Fruit fly (Drosophila melanogaster) whole organism, embryonic: ENCODE results near the gene Rh4.

Experiments used
- Ada2b ChIP-seq: fragments of 200-800 bp; sonication (Bioruptor generic); IDR thresholded peaks from 2 replicates; pipeline ENCODE4 v1.3.6; 2022; ENCODE audit warnings: missing biosample characterization, missing genetic modification characterization
- B-H1 ChIP-seq: fragments of 200-800 bp; sonication (Bioruptor generic); IDR thresholded peaks from 3 replicates; pipeline ENCODE4 v1.3.6; 2022; ENCODE audit warnings: missing biosample characterization, missing genetic modification characterization
- CG11247 ChIP-seq: fragments of 200-800 bp; sonication (Bioruptor generic); IDR thresholded peaks from 2 replicates; pipeline ENCODE4 v1.3.6; 2022; ENCODE audit warnings: missing biosample characterization, missing genetic modification characterization
- CG11695 ChIP-seq: fragments of 200-800 bp; sonication (Bioruptor generic); IDR thresholded peaks from 3 replicates; pipeline ENCODE4 v1.3.6; 2022; ENCODE audit warnings: missing biosample characterization, missing genetic modification characterization
- CG13296 ChIP-seq: fragments of 200-800 bp; sonication (Bioruptor generic); optimal IDR thresholded peaks from 3 replicates; lab custom pipeline; 2018; ENCODE audit warnings: missing biosample characterization, mild to moderate bottlenecking, missing genetic modification characterization
- CG14860 ChIP-seq: fragments of 200-800 bp; sonication (Bioruptor generic); IDR thresholded peaks from 3 replicates; pipeline ENCODE4 v1.3.6; 2022; ENCODE audit warnings: missing biosample characterization, missing genetic modification characterization; ENCODE audit not compliant: partially characterized antibody
- CG18262 ChIP-seq: fragments of 200-800 bp; optimal IDR thresholded peaks from 3 replicates; lab custom pipeline; 2019; ENCODE audit warnings: missing biosample characterization, mild to moderate bottlenecking, missing genetic modification characterization, moderate library complexity
- CG1832 ChIP-seq: fragments of 200-800 bp; sonication (Bioruptor generic); optimal IDR thresholded peaks from 2 replicates; lab custom pipeline; 2017; ENCODE audit warnings: missing biosample characterization, mild to moderate bottlenecking, missing genetic modification characterization, inconsistent platforms
- CG2120 ChIP-seq: fragments of 200-800 bp; sonication (Bioruptor generic); optimal IDR thresholded peaks from 3 replicates; lab custom pipeline; 2016; ENCODE audit warnings: missing biosample characterization, missing genetic modification characterization
- CG33557 ChIP-seq: fragments of 200-800 bp; sonication (Bioruptor generic); optimal IDR thresholded peaks from 2 replicates; lab custom pipeline; 2019; ENCODE audit warnings: missing biosample characterization, mild to moderate bottlenecking, missing genetic modification characterization, moderate library complexity
- CG34224 ChIP-seq: fragments of 200-800 bp; sonication (Bioruptor generic); IDR thresholded peaks from 3 replicates; pipeline ENCODE4 v1.3.6; 2022; ENCODE audit warnings: missing biosample characterization, missing genetic modification characterization; ENCODE audit not compliant: partially characterized antibody
- CG6683 ChIP-seq: fragments of 200-800 bp; sonication (Bioruptor generic); optimal IDR thresholded peaks from 2 replicates; lab custom pipeline; 2017; ENCODE audit warnings: missing biosample characterization, mild to moderate bottlenecking, missing genetic modification characterization, missing genetic modification reagents
- CG7271 ChIP-seq: fragments of 200-800 bp; sonication (Bioruptor generic); optimal IDR thresholded peaks from 2 replicates; lab custom pipeline; 2018; ENCODE audit warnings: missing biosample characterization, mild to moderate bottlenecking, missing genetic modification characterization, moderate library complexity
- CG7786 ChIP-seq: fragments of 200-800 bp; sonication (Bioruptor generic); optimal IDR thresholded peaks from 2 replicates; lab custom pipeline; 2016; ENCODE audit warnings: missing biosample characterization, missing genetic modification characterization
- Dbx ChIP-seq: fragments of 200-800 bp; sonication (Bioruptor generic); IDR thresholded peaks from 3 replicates; pipeline ENCODE4 v1.3.6; 2022; ENCODE audit warnings: missing biosample characterization, missing genetic modification characterization
- Deaf1 ChIP-seq: fragments of 200-800 bp; optimal IDR thresholded peaks from 3 replicates; lab custom pipeline; 2019; ENCODE audit warnings: missing biosample characterization, mild to moderate bottlenecking, missing genetic modification characterization, moderate library complexity
- Dfd ChIP-seq, 2 experiments: fragments of >200 bp; optimal IDR thresholded peaks; 2 replicates each; lab custom pipeline; 2017; ENCODE audit warnings: missing biosample characterization in 2 of 2, missing genetic modification characterization in 2 of 2
- Dip2 ChIP-seq: fragments of 200-800 bp; sonication (Bioruptor generic); IDR thresholded peaks from 2 replicates; pipeline ENCODE4 v1.3.6; 2022; ENCODE audit warnings: missing biosample characterization, missing genetic modification characterization
- Doc3 ChIP-seq: fragments of 200-800 bp; sonication (Bioruptor generic); IDR thresholded peaks from 3 replicates; pipeline ENCODE4 v1.3.6; 2022; ENCODE audit warnings: missing biosample characterization, missing genetic modification characterization; ENCODE audit not compliant: partially characterized antibody
- E2f2 ChIP-seq: fragments of 200-800 bp; sonication (Bioruptor generic); IDR thresholded peaks from 2 replicates; pipeline ENCODE4 v1.3.6; 2022; ENCODE audit warnings: missing biosample characterization, missing genetic modification characterization
- H15 ChIP-seq: fragments of 200-800 bp; sonication (Bioruptor generic); IDR thresholded peaks from 3 replicates; pipeline ENCODE4 v1.3.6; 2022; ENCODE audit warnings: missing biosample characterization, missing genetic modification characterization
- HLH54F ChIP-seq: fragments of 200-800 bp; sonication (Bioruptor generic); optimal IDR thresholded peaks from 3 replicates; lab custom pipeline; 2016; ENCODE audit warnings: missing biosample characterization, missing genetic modification characterization
- Hey ChIP-seq: fragments of 200-800 bp; sonication (Bioruptor generic); optimal IDR thresholded peaks from 3 replicates; lab custom pipeline; 2018; ENCODE audit warnings: missing biosample characterization, mild to moderate bottlenecking, missing genetic modification characterization
- HmgZ ChIP-seq: fragments of 200-800 bp; sonication (Bioruptor generic); optimal IDR thresholded peaks from 2 replicates; lab custom pipeline; 2018; ENCODE audit warnings: missing biosample characterization, mild to moderate bottlenecking, missing genetic modification characterization
- Lim3 ChIP-seq: fragments of 200-800 bp; sonication (Bioruptor generic); IDR thresholded peaks from 2 replicates; pipeline ENCODE4 v1.3.6; 2022; ENCODE audit warnings: missing biosample characterization, missing genetic modification characterization
- MBD-R2 ChIP-seq: fragments of 200-800 bp; sonication (Bioruptor generic); IDR thresholded peaks from 2 replicates; pipeline ENCODE4 v1.3.6; 2022; ENCODE audit warnings: missing biosample characterization, missing genetic modification characterization
- Med ChIP-seq: fragments of 200-800 bp; sonication (Bioruptor generic); peaks from one replicate; lab custom pipeline; 2016; ENCODE audit warnings: missing biosample characterization, missing genetic modification characterization, mild to moderate bottlenecking, inconsistent platforms, moderate library complexity
- NC2α ChIP-seq: fragments of 200-800 bp; sonication (Bioruptor generic); optimal IDR thresholded peaks from 2 replicates; lab custom pipeline; 2016; ENCODE audit warnings: missing biosample characterization, missing genetic modification characterization
- Optix ChIP-seq: fragments of 200-800 bp; sonication (Bioruptor generic); IDR thresholded peaks from 3 replicates; pipeline ENCODE4 v1.3.6; 2022; ENCODE audit warnings: missing biosample characterization, missing genetic modification characterization
- PHDP ChIP-seq: fragments of 200-800 bp; sonication (Bioruptor generic); optimal IDR thresholded peaks from 3 replicates; lab custom pipeline; 2018; ENCODE audit warnings: missing biosample characterization, mild to moderate bottlenecking, missing genetic modification characterization, moderate library complexity
- Pdp1 ChIP-seq, 2 experiments: fragments of 200-800 bp; sonication (Bioruptor generic); optimal IDR thresholded peaks; 3 replicates each; lab custom pipeline; 2016; ENCODE audit warnings: missing biosample characterization in 2 of 2, missing genetic modification characterization in 2 of 2, mild to moderate bottlenecking in 1 of 2, moderate library complexity in 1 of 2
- Poxn ChIP-seq: fragments of 200-800 bp; sonication (Bioruptor generic); IDR thresholded peaks from 2 replicates; pipeline ENCODE4 v1.3.6; 2022; ENCODE audit warnings: missing biosample characterization, missing genetic modification characterization
- Rfx ChIP-seq: fragments of 200-800 bp; sonication (Bioruptor generic); IDR thresholded peaks from 2 replicates; pipeline ENCODE4 v1.3.6; 2022; ENCODE audit warnings: missing biosample characterization, missing genetic modification characterization
- Sin3A ChIP-seq: fragments of >200 bp; optimal IDR thresholded peaks from 2 replicates; lab custom pipeline; 2018
- Ssrp ChIP-seq: fragments of 200-800 bp; sonication (Bioruptor generic); optimal IDR thresholded peaks from 2 replicates; lab custom pipeline; 2018; ENCODE audit warnings: missing biosample characterization, mild to moderate bottlenecking, missing genetic modification characterization, moderate library complexity
- Taf1 ChIP-seq: fragments of 200-800 bp; sonication (Bioruptor generic); IDR thresholded peaks from 2 replicates; pipeline ENCODE4 v1.3.6; 2022; ENCODE audit warnings: missing biosample characterization, missing genetic modification characterization
- ara ChIP-seq: fragments of 200-800 bp; sonication (Bioruptor generic); IDR thresholded peaks from 2 replicates; pipeline ENCODE4 v1.3.6; 2022; ENCODE audit warnings: missing biosample characterization, missing genetic modification characterization
- ase ChIP-seq: fragments of 200-800 bp; sonication (Bioruptor generic); IDR thresholded peaks from 3 replicates; pipeline ENCODE4 v1.3.6; 2022; ENCODE audit warnings: missing biosample characterization, missing genetic modification characterization
- ash1 ChIP-seq: fragments of 200-800 bp; sonication (Bioruptor generic); optimal IDR thresholded peaks from 2 replicates; lab custom pipeline; 2018; ENCODE audit warnings: missing biosample characterization, mild to moderate bottlenecking, missing genetic modification characterization
- az2 ChIP-seq: fragments of 200-800 bp; sonication (Bioruptor generic); optimal IDR thresholded peaks from 3 replicates; lab custom pipeline; 2016; ENCODE audit warnings: missing biosample characterization, missing genetic modification characterization
- cas ChIP-seq: fragments of 200-800 bp; sonication (Bioruptor generic); IDR thresholded peaks from 2 replicates; pipeline ENCODE4 v1.3.6; 2022; ENCODE audit warnings: missing biosample characterization, missing genetic modification characterization
- dysf ChIP-seq: fragments of 200-800 bp; sonication (Bioruptor generic); IDR thresholded peaks from 3 replicates; pipeline ENCODE4 v1.3.6; 2022; ENCODE audit warnings: missing biosample characterization, missing genetic modification characterization
- ems ChIP-seq: fragments of 200-800 bp; sonication (Bioruptor generic); optimal IDR thresholded peaks from 3 replicates; lab custom pipeline; 2016; ENCODE audit warnings: missing biosample characterization, missing genetic modification characterization
- exex ChIP-seq: fragments of 200-800 bp; sonication (Bioruptor generic); optimal IDR thresholded peaks from 4 replicates; lab custom pipeline; 2018; ENCODE audit warnings: missing biosample characterization, mild to moderate bottlenecking, missing genetic modification characterization, moderate library complexity
- gsb-n ChIP-seq: fragments of 200-800 bp; sonication (Bioruptor generic); optimal IDR thresholded peaks from 3 replicates; lab custom pipeline; 2018; ENCODE audit warnings: missing biosample characterization, mild to moderate bottlenecking, missing genetic modification characterization
- hkb ChIP-seq, 2 experiments: fragments of 200-800 bp in 1 of 2; fragments of >200 bp in 1 of 2; sonication (Bioruptor generic) in 1 of 2; IDR thresholded peaks in 1 of 2; optimal IDR thresholded peaks in 1 of 2; 2 replicates each; pipeline versions ENCODE4 v1.3.6 to Lab custom; 2017 to 2022; ENCODE audit warnings: missing biosample characterization in 1 of 2, missing genetic modification characterization in 1 of 2
- lbe ChIP-seq: fragments of 200-800 bp; sonication (Bioruptor generic); optimal IDR thresholded peaks from 2 replicates; lab custom pipeline; 2016; ENCODE audit warnings: missing biosample characterization, mild to moderate bottlenecking, missing genetic modification characterization
- sc ChIP-seq, 3 experiments: fragments of >200 bp in 2 of 3; fragments of 200-800 bp in 1 of 3; sonication (Bioruptor generic) in 1 of 3; optimal IDR thresholded peaks; 2 replicates in 2 of 3; 3 replicates in 1 of 3; lab custom pipeline; 2017; ENCODE audit warnings: mild to moderate bottlenecking in 1 of 3, missing biosample characterization in 1 of 3, missing genetic modification characterization in 1 of 3, missing genetic modification reagents in 1 of 3
- seq ChIP-seq: fragments of 200-800 bp; sonication (Bioruptor generic); IDR thresholded peaks from 2 replicates; pipeline ENCODE4 v1.3.6; 2022; ENCODE audit warnings: missing biosample characterization, missing genetic modification characterization
- unpg ChIP-seq: fragments of 200-800 bp; sonication (Bioruptor generic); optimal IDR thresholded peaks from 3 replicates; lab custom pipeline; 2018; ENCODE audit warnings: missing biosample characterization, mild to moderate bottlenecking, missing genetic modification characterization, moderate library complexity
- vnd ChIP-seq: fragments of 200-800 bp; sonication (Bioruptor generic); IDR thresholded peaks from 3 replicates; pipeline ENCODE4 v1.3.6; 2022; ENCODE audit warnings: missing biosample characterization, missing genetic modification characterization; ENCODE audit not compliant: partially characterized antibody

Rh4 gene

dm6 chr3L:16808139-16808538, 54.2 kb downstream of the Rh4 start (continued):
- no peak for TF ChIP-seq CG7786 (GFP tag; lab: Kevin White, UChicago)
- TF ChIP-seq hkb (optimal IDR thresholded peaks at IDR 0.05; lab: Kevin White, UChicago), result peak; percentile 19
- no peak for TF ChIP-seq hkb (GFP tag; IDR thresholded peaks at IDR 0.05; lab: Robert Waterston, UW)
- TF ChIP-seq HmgZ (tag; lab: Kevin White, UChicago), result peak; percentile 84
- TF ChIP-seq cas, result no peak
- 0 out of 3 replicates have a peak, but pooled peaks have one; percentile 12 for TF ChIP-seq H15 (GFP tag; lab: Robert Waterston, UW)
- no peak; the same call in 2 of the 3 replicates for TF ChIP-seq Dbx
- peak; percentile 81 for TF ChIP-seq Med (GFP tag; lab: Kevin White, UChicago)
- peak; percentile 5 for TF ChIP-seq HLH54F
- no peak for TF ChIP-seq ems (GFP tag; lab: Kevin White, UChicago)
- no peak for TF ChIP-seq seq
- TF ChIP-seq CG18262 (tag; lab: Kevin White, UChicago), result peak; percentile 17
- no peak for TF ChIP-seq Dip2 (GFP tag; lab: Robert Waterston, UW)
- peak; percentile 83 for TF ChIP-seq E2f2 (GFP tag; lab: Robert Waterston, UW)
- TF ChIP-seq ara (GFP tag; lab: Robert Waterston, UW), result peak; percentile 11; the same call in 1 of the 2 replicates
- no peak for TF ChIP-seq B-H1 (GFP tag; lab: Robert Waterston, UW)
- TF ChIP-seq Taf1, result no peak
- TF ChIP-seq CG14860 (GFP tag; lab: Robert Waterston, UW), result no peak
- TF ChIP-seq Pdp1 (GFP tag; optimal IDR thresholded peaks at IDR 0.05; lab: Kevin White, UChicago), result peak in 1 of 2 experiments; percentile 75
- TF ChIP-seq CG6683 (GFP tag; lab: Kevin White, UChicago), result no peak
- TF ChIP-seq Poxn (GFP tag; lab: Robert Waterston, UW), result no peak
- TF ChIP-seq CG2120 (GFP tag; lab: Kevin White, UChicago), result peak; percentile 38
- TF ChIP-seq Hey (tag; lab: Kevin White, UChicago), result no peak
- no peak for TF ChIP-seq CG1832 (GFP tag; lab: Kevin White, UChicago)
- TF ChIP-seq sc (optimal IDR thresholded peaks at IDR 0.05; lab: Kevin White, UChicago), result no peak
- no peak for TF ChIP-seq sc (GFP tag; optimal IDR thresholded peaks at IDR 0.05; lab: Kevin White, UChicago)
- TF ChIP-seq Optix (GFP tag; lab: Robert Waterston, UW), result no peak
- no peak for TF ChIP-seq vnd
- TF ChIP-seq Ada2b (GFP tag; lab: Robert Waterston, UW), result no peak
- no peak for TF ChIP-seq ase (GFP tag; lab: Robert Waterston, UW)
- no peak for TF ChIP-seq Doc3
- TF ChIP-seq Dfd (GFP tag; optimal IDR thresholded peaks at IDR 0.05; lab: Kevin White, UChicago), result no peak
- no peak for TF ChIP-seq ash1 (GFP tag; lab: Kevin White, UChicago)
- no peak for TF ChIP-seq dysf (GFP tag; lab: Robert Waterston, UW)
- TF ChIP-seq CG33557 (GFP tag; lab: Kevin White, UChicago), result no peak
- TF ChIP-seq CG11247 (GFP tag; lab: Robert Waterston, UW), result no peak
- TF ChIP-seq exex, result no peak
- no peak for TF ChIP-seq az2 (GFP tag; lab: Kevin White, UChicago)
- no peak for TF ChIP-seq Ssrp (tag; lab: Kevin White, UChicago)
- no peak for TF ChIP-seq CG11695 (GFP tag; lab: Robert Waterston, UW)
- no peak for TF ChIP-seq NC2α (GFP tag; lab: Kevin White, UChicago)
- TF ChIP-seq lbe (GFP tag; lab: Kevin White, UChicago), result no peak
- no peak for TF ChIP-seq CG13296
- TF ChIP-seq Deaf1 (tag; lab: Kevin White, UChicago), result no peak
- TF ChIP-seq unpg (GFP tag; lab: Kevin White, UChicago), result no peak
- TF ChIP-seq MBD-R2 (GFP tag; lab: Robert Waterston, UW), result peak; percentile 90
- TF ChIP-seq Sin3A (lab: Kevin White, UChicago), result peak; percentile 21
- TF ChIP-seq CG34224 (GFP tag; lab: Robert Waterston, UW), result no peak
- no peak for TF ChIP-seq CG7271 (tag; lab: Kevin White, UChicago)
- peak; percentile 59 for TF ChIP-seq gsb-n (tag; lab: Kevin White, UChicago)
- TF ChIP-seq PHDP (tag; lab: Kevin White, UChicago), result no peak
- TF ChIP-seq Rfx (GFP tag; lab: Robert Waterston, UW), result peak; percentile 55
- TF ChIP-seq Lim3 (GFP tag; lab: Robert Waterston, UW), result no peak
